Fruit fly (Drosophila melanogaster) whole organism, pupa: ENCODE data around the gene CG7320.

Experiments
- CG10348 ChIP-seq: fragments of 200-800 bp; sonication (Bioruptor generic); IDR thresholded peaks from 2 replicates; pipeline ENCODE4 v1.3.6; 2022; ENCODE audit warnings: missing biosample characterization, missing genetic modification characterization
- CG12605 ChIP-seq: fragments of 200-800 bp; sonication (Bioruptor generic); IDR thresholded peaks from 2 replicates; pipeline ENCODE4 v1.3.6; 2022; ENCODE audit warnings: missing biosample characterization, missing genetic modification characterization
- CG13204 ChIP-seq: fragments of 200-800 bp; sonication (Bioruptor generic); optimal IDR thresholded peaks from 2 replicates; lab custom pipeline; 2018; ENCODE audit warnings: missing biosample characterization, mild to moderate bottlenecking, missing genetic modification characterization, moderate library complexity
- CG14655 ChIP-seq: fragments of 200-800 bp; sonication (Bioruptor generic); optimal IDR thresholded peaks from 3 replicates; lab custom pipeline; 2017; ENCODE audit warnings: mild to moderate bottlenecking, missing biosample characterization, missing genetic modification reagents, missing genetic modification characterization
- CG15710 ChIP-seq: fragments of 200-800 bp; sonication (Bioruptor generic); optimal IDR thresholded peaks from 2 replicates; lab custom pipeline; 2018; ENCODE audit warnings: missing biosample characterization, mild to moderate bottlenecking, missing genetic modification characterization, moderate library complexity
- CG17806 ChIP-seq: fragments of 200-800 bp; sonication (Bioruptor generic); optimal IDR thresholded peaks from 2 replicates; lab custom pipeline; 2018; ENCODE audit warnings: missing biosample characterization, mild to moderate bottlenecking, missing genetic modification characterization, moderate library complexity
- CG32121 ChIP-seq: fragments of 200-800 bp; sonication (Bioruptor generic); IDR thresholded peaks from 2 replicates; pipeline ENCODE4 v1.3.6; 2022; ENCODE audit warnings: missing biosample characterization, missing genetic modification characterization
- CG34367 ChIP-seq: fragments of 200-800 bp; sonication (Bioruptor generic); optimal IDR thresholded peaks from 2 replicates; lab custom pipeline; 2018; ENCODE audit warnings: missing biosample characterization, mild to moderate bottlenecking, missing genetic modification characterization
- CG4496 ChIP-seq: fragments of 200-800 bp; sonication (Bioruptor generic); IDR thresholded peaks from 3 replicates; pipeline ENCODE4 v1.3.6; 2022; ENCODE audit warnings: missing biosample characterization, missing genetic modification characterization
- CG8159 ChIP-seq: fragments of 200-800 bp; sonication (Bioruptor generic); optimal IDR thresholded peaks from 3 replicates; lab custom pipeline; 2018; ENCODE audit warnings: missing biosample characterization, mild to moderate bottlenecking, missing genetic modification characterization, moderate library complexity
- CG8301 ChIP-seq: fragments of 200-800 bp; sonication (Bioruptor generic); optimal IDR thresholded peaks from 2 replicates; lab custom pipeline; 2018; ENCODE audit warnings: missing biosample characterization, mild to moderate bottlenecking, missing genetic modification characterization
- CG9948 ChIP-seq: fragments of 200-800 bp; sonication (Bioruptor generic); optimal IDR thresholded peaks from 2 replicates; lab custom pipeline; 2018; ENCODE audit warnings: missing biosample characterization, mild to moderate bottlenecking, missing genetic modification characterization, moderate library complexity
- D1 ChIP-seq: fragments of 200-800 bp; sonication (Bioruptor generic); optimal IDR thresholded peaks from 2 replicates; lab custom pipeline; 2018; ENCODE audit warnings: missing biosample characterization, mild to moderate bottlenecking, missing genetic modification characterization, moderate library complexity
- EcR ChIP-seq: fragments of 200-800 bp; sonication (Bioruptor generic); optimal IDR thresholded peaks from 3 replicates; lab custom pipeline; 2019; ENCODE audit warnings: missing biosample characterization, missing genetic modification characterization, mild to moderate bottlenecking, moderate library complexity, missing genetic modification reagents
- Ets98B ChIP-seq: fragments of 200-800 bp; sonication (Bioruptor generic); IDR thresholded peaks from 2 replicates; pipeline ENCODE4 v1.3.6; 2022; ENCODE audit warnings: missing biosample characterization, missing genetic modification characterization
- Pif1A ChIP-seq: fragments of 200-800 bp; sonication (Bioruptor generic); optimal IDR thresholded peaks from 3 replicates; lab custom pipeline; 2016; ENCODE audit warnings: missing biosample characterization, missing genetic modification characterization
- Pif1B ChIP-seq: fragments of 200-800 bp; sonication (Bioruptor generic); optimal IDR thresholded peaks from 3 replicates; lab custom pipeline; 2016; ENCODE audit warnings: missing biosample characterization, missing genetic modification characterization
- Snoo ChIP-seq: fragments of 200-800 bp; sonication (Bioruptor generic); optimal IDR thresholded peaks from 3 replicates; lab custom pipeline; 2017; ENCODE audit warnings: missing biosample characterization, mild to moderate bottlenecking, missing genetic modification characterization, inconsistent platforms
- fd96Ca ChIP-seq: fragments of 200-800 bp; sonication (Bioruptor generic); IDR thresholded peaks from 3 replicates; pipeline ENCODE4 v1.3.6; 2022; ENCODE audit warnings: missing biosample characterization, missing genetic modification characterization
- gl ChIP-seq: fragments of 200-800 bp; sonication (Bioruptor generic); optimal IDR thresholded peaks from 2 replicates; lab custom pipeline; 2018; ENCODE audit warnings: missing biosample characterization, mild to moderate bottlenecking, missing genetic modification characterization
- rn ChIP-seq: fragments of 200-800 bp; sonication (Bioruptor generic); IDR thresholded peaks from 2 replicates; pipeline ENCODE4 v1.3.6; 2022; ENCODE audit warnings: missing biosample characterization, missing genetic modification characterization

The CG7320 gene

DNA sequence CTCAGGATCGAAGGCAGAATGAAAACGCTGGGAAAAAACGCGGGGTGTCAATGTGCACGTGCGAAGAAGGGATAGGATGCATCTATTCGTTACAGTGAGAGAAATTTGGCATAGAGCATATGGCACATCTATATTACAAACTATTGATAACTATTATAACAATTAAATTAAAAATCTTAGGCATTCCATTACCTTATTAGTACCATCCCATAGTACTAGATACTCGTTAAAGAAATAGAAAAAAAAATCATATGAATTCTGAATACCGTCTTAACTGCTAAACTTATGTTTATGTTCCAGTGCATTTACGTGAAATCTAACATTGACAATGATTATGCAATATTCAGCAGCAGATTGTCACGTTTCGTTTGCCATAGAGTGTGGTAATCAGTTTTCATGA lies 1.1 kb upstream of the CG7320 start:
- TF ChIP-seq CG15710 (tag; lab: Kevin White, UChicago) (no peak), rn (no peak), Ets98B (GFP tag; lab: Robert Waterston, UW) (no peak), EcR (GFP tag; lab: Kevin White, UChicago) (no peak), CG32121 (GFP tag; lab: Robert Waterston, UW) (no peak), CG9948 (tag; lab: Kevin White, UChicago) (no peak), CG34367 (tag; lab: Kevin White, UChicago) (no peak), CG8301 (tag; lab: Kevin White, UChicago) (no peak), CG13204 (GFP tag; lab: Kevin White, UChicago) (no peak), Snoo (no peak), fd96Ca (GFP tag; lab: Robert Waterston, UW) (no peak), CG12605 (GFP tag; lab: Robert Waterston, UW) (no peak), CG8159 (tag; lab: Kevin White, UChicago) (no peak), CG17806 (tag; lab: Kevin White, UChicago) (no peak), CG14655 (GFP tag; lab: Kevin White, UChicago) (no peak), CG4496 (GFP tag; lab: Robert Waterston, UW) (no peak), CG10348 (GFP tag; lab: Robert Waterston, UW) (no peak)
- TF ChIP-seq, all 21 proteins: peak for 0

dm6 chr3L:18203949-18204348 lies 2.7 kb downstream of the CG7320 start:
- no peak for TF ChIP-seq EcR (GFP tag; lab: Kevin White, UChicago)
- TF ChIP-seq Pif1A (GFP tag; lab: Kevin White, UChicago) = no peak
- TF ChIP-seq Ets98B (GFP tag; lab: Robert Waterston, UW) = no peak
- no peak; the same call in 2 of the 3 replicates for TF ChIP-seq CG4496 (GFP tag; lab: Robert Waterston, UW)
- TF ChIP-seq CG13204 (GFP tag; lab: Kevin White, UChicago) = no peak
- no peak for TF ChIP-seq Pif1B (GFP tag; lab: Kevin White, UChicago)
- TF ChIP-seq D1 (tag; lab: Kevin White, UChicago) = peak; percentile 50
- TF ChIP-seq CG12605 (GFP tag; lab: Robert Waterston, UW) = no peak
- no peak for TF ChIP-seq CG32121 (GFP tag; lab: Robert Waterston, UW)
- no peak for TF ChIP-seq rn
- TF ChIP-seq fd96Ca (GFP tag; lab: Robert Waterston, UW) = no peak
- peak; percentile 61 for TF ChIP-seq CG9948 (tag; lab: Kevin White, UChicago)
- TF ChIP-seq CG15710 (tag; lab: Kevin White, UChicago) = peak; percentile 50
- TF ChIP-seq CG8301 (tag; lab: Kevin White, UChicago) = no peak
- TF ChIP-seq CG8159 (tag; lab: Kevin White, UChicago) = peak; percentile 70
- peak; percentile 62 for TF ChIP-seq CG17806 (tag; lab: Kevin White, UChicago)
- TF ChIP-seq CG14655 (GFP tag; lab: Kevin White, UChicago) = peak; percentile 13
- no peak for TF ChIP-seq Snoo
- no peak for TF ChIP-seq CG10348 (GFP tag; lab: Robert Waterston, UW)
- peak; percentile 15 for TF ChIP-seq CG34367 (tag; lab: Kevin White, UChicago)
- no peak for TF ChIP-seq gl (tag; lab: Kevin White, UChicago)

DNA sequence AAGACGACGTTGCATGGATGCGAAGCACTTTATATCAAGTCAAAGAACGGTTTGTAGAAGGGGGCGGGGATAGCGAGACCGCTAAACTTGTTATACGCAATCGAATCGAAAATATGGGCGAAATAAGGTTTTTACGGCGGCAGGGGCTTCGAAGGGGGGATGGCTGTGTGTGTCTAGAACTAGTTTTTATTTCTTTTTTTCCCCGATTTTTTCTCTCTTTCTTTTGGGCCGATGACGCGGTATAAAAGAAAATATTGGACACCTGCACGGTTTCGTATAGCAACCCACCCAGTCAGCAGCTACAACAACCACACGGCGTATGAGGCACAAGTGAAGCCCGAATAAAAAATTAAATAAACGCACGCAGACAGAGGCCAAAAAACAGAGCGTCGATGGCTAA lies 3.1 kb downstream of the CG7320 start:
- peak; percentile 1 for TF ChIP-seq EcR (GFP tag; lab: Kevin White, UChicago)
- no peak for TF ChIP-seq CG8301 (tag; lab: Kevin White, UChicago)

DNA sequence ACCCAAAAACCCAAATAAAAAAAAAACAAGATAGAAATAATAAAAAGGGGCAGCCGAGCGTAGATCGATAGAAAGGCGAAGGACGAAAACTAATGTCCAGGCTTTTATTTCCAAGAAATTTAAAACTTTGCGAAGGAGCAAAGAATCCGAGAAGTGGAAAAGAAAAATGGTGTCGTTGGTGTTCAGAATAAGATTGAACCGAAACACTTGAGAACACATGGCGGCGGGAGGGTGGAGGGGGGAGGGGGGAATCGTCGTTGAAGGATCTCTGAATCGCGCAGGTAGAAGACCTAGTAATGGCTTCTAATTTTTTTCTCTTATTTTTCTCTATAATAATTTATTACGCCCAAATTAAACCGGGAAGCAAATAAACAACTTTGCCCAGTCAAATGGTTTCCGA lies 4.2 kb downstream of the CG7320 start:
- no peak for TF ChIP-seq CG14655 (GFP tag; lab: Kevin White, UChicago)
- TF ChIP-seq CG32121 (GFP tag; lab: Robert Waterston, UW) = no peak
- no peak for TF ChIP-seq Pif1B (GFP tag; lab: Kevin White, UChicago)
- TF ChIP-seq CG9948 (tag; lab: Kevin White, UChicago) = no peak
- TF ChIP-seq Snoo = no peak
- no peak for TF ChIP-seq CG4496 (GFP tag; lab: Robert Waterston, UW)
- TF ChIP-seq CG13204 (GFP tag; lab: Kevin White, UChicago) = no peak
- TF ChIP-seq CG8159 (tag; lab: Kevin White, UChicago) = no peak
- TF ChIP-seq rn = no peak
- TF ChIP-seq CG10348 (GFP tag; lab: Robert Waterston, UW) = no peak
- TF ChIP-seq CG15710 (tag; lab: Kevin White, UChicago) = no peak
- TF ChIP-seq gl (tag; lab: Kevin White, UChicago) = no peak
- no peak for TF ChIP-seq CG17806 (tag; lab: Kevin White, UChicago)
- TF ChIP-seq CG12605 (GFP tag; lab: Robert Waterston, UW) = no peak
- TF ChIP-seq Ets98B (GFP tag; lab: Robert Waterston, UW) = no peak
- no peak for TF ChIP-seq fd96Ca (GFP tag; lab: Robert Waterston, UW)
- no peak for TF ChIP-seq EcR (GFP tag; lab: Kevin White, UChicago)
- TF ChIP-seq D1 (tag; lab: Kevin White, UChicago) = no peak
- no peak for TF ChIP-seq CG34367 (tag; lab: Kevin White, UChicago)
- TF ChIP-seq, all 21 proteins: peak for 0

dm6 chr3L:18212237-18212653 lies 11.0 kb downstream of the CG7320 start:
- TF ChIP-seq D1 (tag; lab: Kevin White, UChicago) = no peak
- peak; percentile 71 for TF ChIP-seq Snoo
- peak; percentile 76 for TF ChIP-seq CG8159 (tag; lab: Kevin White, UChicago)
- peak; percentile 59 for TF ChIP-seq CG15710 (tag; lab: Kevin White, UChicago)
- peak; percentile 93 for TF ChIP-seq fd96Ca (GFP tag; lab: Robert Waterston, UW)
- no peak for TF ChIP-seq CG13204 (GFP tag; lab: Kevin White, UChicago)
- peak; percentile 92 for TF ChIP-seq Ets98B (GFP tag; lab: Robert Waterston, UW)
- peak; percentile 72 for TF ChIP-seq CG10348 (GFP tag; lab: Robert Waterston, UW)
- peak; percentile 76 for TF ChIP-seq CG14655 (GFP tag; lab: Kevin White, UChicago)
- peak; percentile 92 for TF ChIP-seq CG32121 (GFP tag; lab: Robert Waterston, UW)
- peak; percentile 75 for TF ChIP-seq CG8301 (tag; lab: Kevin White, UChicago)
- peak; percentile 81 for TF ChIP-seq Pif1A (GFP tag; lab: Kevin White, UChicago)
- peak; percentile 95 for TF ChIP-seq CG4496 (GFP tag; lab: Robert Waterston, UW)
- peak; percentile 79 for TF ChIP-seq CG12605 (GFP tag; lab: Robert Waterston, UW)
- peak; percentile 10 for TF ChIP-seq gl (tag; lab: Kevin White, UChicago)
- TF ChIP-seq rn = peak; percentile 66
- peak; percentile 46 for TF ChIP-seq CG34367 (tag; lab: Kevin White, UChicago)
- peak; percentile 57 for TF ChIP-seq CG9948 (tag; lab: Kevin White, UChicago)
- no peak for TF ChIP-seq EcR (GFP tag; lab: Kevin White, UChicago)
- peak; percentile 75 for TF ChIP-seq Pif1B (GFP tag; lab: Kevin White, UChicago)
- TF ChIP-seq CG17806 (tag; lab: Kevin White, UChicago) = peak; percentile 65
